Worm (Caenorhabditis elegans): ENCODE results near the gene C17F4.7.

ce11 chrII:3195739-3196138 lies 50.1 kb downstream of the C17F4.7 start:
- TF ChIP-seq ttx-3 (tag; optimal IDR thresholded peaks at IDR 0.05) (no peak), ceh-22 (tag; optimal IDR thresholded peaks at IDR 0.05) (no peak), C38D4.7 (GFP tag; optimal IDR thresholded peaks at IDR 0.05) (no peak), tbx-2 (tag; optimal IDR thresholded peaks at IDR 0.05) (no peak), pqm-1 (tag; optimal IDR thresholded peaks at IDR 0.05) (no peak), ets-4 (tag; optimal IDR thresholded peaks at IDR 0.05) (no peak), pha-4 (tag; optimal IDR thresholded peaks at IDR 0.05) (no peak), lin-11 (tag; optimal IDR thresholded peaks at IDR 0.05) (no peak), ama-1 (optimal IDR thresholded peaks at IDR 0.05) (no peak), fkh-10 (GFP tag; optimal IDR thresholded peaks at IDR 0.05) (no peak)
